Fruit fly (Drosophila melanogaster) whole organism, embryonic: ENCODE data around the gene mRpL15.

ENCODE experiments used
- Blimp-1 ChIP-seq: fragments of 200-800 bp; sonication (Bioruptor generic); optimal IDR thresholded peaks from 3 replicates; lab custom pipeline; 2018; ENCODE audit warnings: missing biosample characterization, missing genetic modification characterization, mild to moderate bottlenecking, moderate library complexity, missing genetic modification reagents
- CG10431 ChIP-seq: fragments of 200-800 bp; sonication (Bioruptor generic); optimal IDR thresholded peaks from 3 replicates; lab custom pipeline; 2018; ENCODE audit warnings: missing biosample characterization, mild to moderate bottlenecking, missing genetic modification characterization
- CG10462 ChIP-seq: fragments of 200-800 bp; sonication (Bioruptor generic); optimal IDR thresholded peaks from 2 replicates; lab custom pipeline; 2016; ENCODE audit warnings: missing biosample characterization, missing genetic modification characterization
- CG10543 ChIP-seq: fragments of 200-800 bp; sonication (Bioruptor generic); optimal IDR thresholded peaks from 3 replicates; lab custom pipeline; 2017; ENCODE audit warnings: missing biosample characterization, mild to moderate bottlenecking, missing genetic modification characterization, moderate library complexity
- CG11560 ChIP-seq: fragments of 200-800 bp; sonication (Bioruptor generic); IDR thresholded peaks from 3 replicates; pipeline ENCODE4 v1.3.6; 2022; ENCODE audit warnings: missing biosample characterization, missing genetic modification characterization
- CG11696 ChIP-seq: fragments of 200-800 bp; sonication (Bioruptor generic); IDR thresholded peaks from 2 replicates; pipeline ENCODE4 v1.3.6; 2022; ENCODE audit warnings: missing biosample characterization, missing genetic modification characterization
- CG12236 ChIP-seq: fragments of 200-800 bp; sonication (Bioruptor generic); optimal IDR thresholded peaks from 2 replicates; lab custom pipeline; 2016; ENCODE audit warnings: missing biosample characterization, missing genetic modification characterization
- CG1233 ChIP-seq: fragments of 200-800 bp; sonication (Bioruptor generic); optimal IDR thresholded peaks from 4 replicates; lab custom pipeline; 2018; ENCODE audit warnings: missing biosample characterization, mild to moderate bottlenecking, missing genetic modification characterization
- CG12391 ChIP-seq: fragments of 200-800 bp; sonication (Bioruptor generic); optimal IDR thresholded peaks from 3 replicates; lab custom pipeline; 2018; ENCODE audit warnings: missing biosample characterization, mild to moderate bottlenecking, missing genetic modification characterization, moderate library complexity
- CG12744 ChIP-seq: fragments of 200-800 bp; sonication (Bioruptor generic); optimal IDR thresholded peaks from 2 replicates; lab custom pipeline; 2016; ENCODE audit warnings: missing biosample characterization, missing genetic modification characterization
- CG13287 ChIP-seq: fragments of 200-800 bp; sonication (Bioruptor generic); IDR thresholded peaks from 2 replicates; pipeline ENCODE4 v1.3.6; 2022; ENCODE audit warnings: missing biosample characterization, missing genetic modification characterization; ENCODE audit not compliant: partially characterized antibody
- CG14710 ChIP-seq: fragments of 200-800 bp; sonication (Bioruptor generic); optimal IDR thresholded peaks from 3 replicates; lab custom pipeline; 2019; ENCODE audit warnings: missing biosample characterization, mild to moderate bottlenecking, missing genetic modification characterization, moderate library complexity
- CG15269 ChIP-seq: fragments of 200-800 bp; sonication (Bioruptor generic); optimal IDR thresholded peaks from 2 replicates; lab custom pipeline; 2018; ENCODE audit warnings: missing biosample characterization, mild to moderate bottlenecking, missing genetic modification characterization, moderate library complexity
- CG17829 ChIP-seq: fragments of 200-800 bp; optimal IDR thresholded peaks from 2 replicates; lab custom pipeline; 2019; ENCODE audit warnings: missing biosample characterization, mild to moderate bottlenecking, missing genetic modification characterization, moderate library complexity
- CG1832 ChIP-seq: fragments of 200-800 bp; sonication (Bioruptor generic); optimal IDR thresholded peaks from 2 replicates; lab custom pipeline; 2017; ENCODE audit warnings: missing biosample characterization, mild to moderate bottlenecking, missing genetic modification characterization, inconsistent platforms
- CG2120 ChIP-seq: fragments of 200-800 bp; sonication (Bioruptor generic); optimal IDR thresholded peaks from 3 replicates; lab custom pipeline; 2016; ENCODE audit warnings: missing biosample characterization, missing genetic modification characterization
- CG2712 ChIP-seq: fragments of 200-800 bp; optimal IDR thresholded peaks from 3 replicates; lab custom pipeline; 2019; ENCODE audit warnings: missing biosample characterization, mild to moderate bottlenecking, missing genetic modification characterization, moderate library complexity
- CG32767 ChIP-seq: fragments of 200-800 bp; sonication (Bioruptor generic); IDR thresholded peaks from 2 replicates; pipeline ENCODE4 v1.3.6; 2022; ENCODE audit warnings: missing biosample characterization, missing genetic modification characterization
- CG6765 ChIP-seq: fragments of 200-800 bp; sonication (Bioruptor generic); optimal IDR thresholded peaks from 3 replicates; lab custom pipeline; 2017; ENCODE audit warnings: missing biosample characterization, mild to moderate bottlenecking, missing genetic modification characterization
- CG8290 ChIP-seq, 3 experiments: fragments of 200-800 bp; sonication (Bioruptor generic); optimal IDR thresholded peaks; 2 replicates each; lab custom pipeline; 2016 to 2019; ENCODE audit warnings: missing biosample characterization in 3 of 3, missing genetic modification characterization in 3 of 3, mild to moderate bottlenecking in 2 of 3, moderate library complexity in 1 of 3
- CG9437 ChIP-seq: fragments of 200-800 bp; sonication (Bioruptor generic); optimal IDR thresholded peaks from 2 replicates; lab custom pipeline; 2018; ENCODE audit warnings: missing biosample characterization, mild to moderate bottlenecking, missing genetic modification characterization
- CG9727 ChIP-seq: fragments of 200-800 bp; sonication (Bioruptor generic); optimal IDR thresholded peaks from 3 replicates; lab custom pipeline; 2017; ENCODE audit warnings: missing biosample characterization, mild to moderate bottlenecking, missing genetic modification characterization
- CG9932 ChIP-seq: fragments of 200-800 bp; sonication (Bioruptor generic); IDR thresholded peaks from 2 replicates; pipeline ENCODE4 v1.3.6; 2022; ENCODE audit warnings: missing biosample characterization, missing genetic modification characterization
- Dbx ChIP-seq: fragments of 200-800 bp; sonication (Bioruptor generic); IDR thresholded peaks from 3 replicates; pipeline ENCODE4 v1.3.6; 2022; ENCODE audit warnings: missing biosample characterization, missing genetic modification characterization
- Dll ChIP-seq: fragments of 200-800 bp; sonication (Bioruptor generic); IDR thresholded peaks from 4 replicates; pipeline ENCODE4 v1.3.6; 2022; ENCODE audit warnings: missing biosample characterization, missing genetic modification characterization; ENCODE audit not compliant: partially characterized antibody
- Doc2 ChIP-seq: fragments of 200-800 bp; sonication (Bioruptor generic); IDR thresholded peaks from 2 replicates; pipeline ENCODE4 v1.3.6; 2022; ENCODE audit warnings: missing biosample characterization, missing genetic modification characterization
- Ets97D ChIP-seq: fragments of 200-800 bp; sonication (Bioruptor generic); optimal IDR thresholded peaks from 3 replicates; lab custom pipeline; 2016; ENCODE audit warnings: missing biosample characterization, missing genetic modification characterization
- HHEX ChIP-seq: fragments of 200-800 bp; sonication (Bioruptor generic); optimal IDR thresholded peaks from 3 replicates; lab custom pipeline; 2017; ENCODE audit warnings: missing biosample characterization, mild to moderate bottlenecking, missing genetic modification characterization, missing genetic modification reagents
- Lpt ChIP-seq: fragments of >200 bp; optimal IDR thresholded peaks from 2 replicates; lab custom pipeline; 2018; ENCODE audit warnings: missing biosample characterization, missing genetic modification characterization
- MBD-R2 ChIP-seq: fragments of 200-800 bp; sonication (Bioruptor generic); IDR thresholded peaks from 2 replicates; pipeline ENCODE4 v1.3.6; 2022; ENCODE audit warnings: missing biosample characterization, missing genetic modification characterization
- NFAT ChIP-seq: fragments of 200-800 bp; sonication (Bioruptor generic); IDR thresholded peaks from 2 replicates; pipeline ENCODE4 v1.3.6; 2022; ENCODE audit warnings: missing biosample characterization, missing genetic modification characterization
- Nf-YC ChIP-seq: fragments of 200-800 bp; optimal IDR thresholded peaks from 3 replicates; lab custom pipeline; 2019; ENCODE audit warnings: missing biosample characterization, mild to moderate bottlenecking, missing genetic modification characterization, moderate library complexity
- NfI ChIP-seq: fragments of 200-800 bp; sonication (Bioruptor generic); optimal IDR thresholded peaks from 3 replicates; lab custom pipeline; 2018; ENCODE audit warnings: missing biosample characterization, mild to moderate bottlenecking, missing genetic modification characterization, moderate library complexity
- Taf1 ChIP-seq: fragments of 200-800 bp; sonication (Bioruptor generic); IDR thresholded peaks from 2 replicates; pipeline ENCODE4 v1.3.6; 2022; ENCODE audit warnings: missing biosample characterization, missing genetic modification characterization
- Tbp ChIP-seq: fragments of >200 bp; optimal IDR thresholded peaks from 2 replicates; lab custom pipeline; 2018; ENCODE audit warnings: missing biosample characterization, missing genetic modification characterization
- emc ChIP-seq: fragments of 200-800 bp; sonication (Bioruptor generic); optimal IDR thresholded peaks from 2 replicates; lab custom pipeline; 2016; ENCODE audit warnings: missing biosample characterization, missing genetic modification characterization
- hkb ChIP-seq, 2 experiments: fragments of 200-800 bp in 1 of 2; fragments of >200 bp in 1 of 2; sonication (Bioruptor generic) in 1 of 2; IDR thresholded peaks in 1 of 2; optimal IDR thresholded peaks in 1 of 2; 2 replicates each; pipeline versions ENCODE4 v1.3.6 to Lab custom; 2017 to 2022; ENCODE audit warnings: missing biosample characterization in 1 of 2, missing genetic modification characterization in 1 of 2
- jigr1 ChIP-seq: fragments of 200-800 bp; sonication (Bioruptor generic); IDR thresholded peaks from 3 replicates; pipeline ENCODE4 v1.3.6; 2022; ENCODE audit warnings: missing biosample characterization, missing genetic modification characterization
- kah ChIP-seq: fragments of 200-800 bp; sonication (Bioruptor generic); optimal IDR thresholded peaks from 2 replicates; lab custom pipeline; 2018; ENCODE audit warnings: missing biosample characterization, mild to moderate bottlenecking, missing genetic modification characterization
- lilli ChIP-seq: fragments of 200-800 bp; sonication (Bioruptor generic); optimal IDR thresholded peaks from 3 replicates; lab custom pipeline; 2016; ENCODE audit warnings: missing biosample characterization, missing genetic modification characterization
- lola ChIP-seq, 3 experiments: fragments of >200 bp in 2 of 3; fragments of 200-800 bp in 1 of 3; sonication (Bioruptor generic) in 1 of 3; optimal IDR thresholded peaks; 2 replicates each; lab custom pipeline; 2017 to 2019; ENCODE audit warnings: missing biosample characterization in 3 of 3, missing genetic modification characterization in 3 of 3, mild to moderate bottlenecking in 1 of 3, moderate library complexity in 1 of 3
- luna ChIP-seq: fragments of 200-800 bp; sonication (Bioruptor generic); optimal IDR thresholded peaks from 2 replicates; lab custom pipeline; 2016; ENCODE audit warnings: missing biosample characterization, missing genetic modification characterization
- pfk ChIP-seq: fragments of 200-800 bp; sonication (Bioruptor generic); optimal IDR thresholded peaks from 2 replicates; lab custom pipeline; 2018; ENCODE audit warnings: missing biosample characterization, mild to moderate bottlenecking, missing genetic modification characterization, moderate library complexity
- psq ChIP-seq: fragments of 200-800 bp; sonication (Bioruptor generic); optimal IDR thresholded peaks from 2 replicates; lab custom pipeline; 2017; ENCODE audit warnings: missing biosample characterization, missing genetic modification characterization
- rib ChIP-seq: fragments of 200-800 bp; sonication (Bioruptor generic); IDR thresholded peaks from 2 replicates; pipeline ENCODE4 v1.3.6; 2022; ENCODE audit warnings: missing biosample characterization, missing genetic modification characterization
- salm ChIP-seq: fragments of 200-800 bp; sonication (Bioruptor generic); optimal IDR thresholded peaks from 2 replicates; lab custom pipeline; 2018; ENCODE audit warnings: missing biosample characterization, mild to moderate bottlenecking, missing genetic modification characterization
- sim ChIP-seq: fragments of 200-800 bp; sonication (Bioruptor generic); IDR thresholded peaks from 2 replicates; pipeline ENCODE4 v1.3.6; 2022; ENCODE audit warnings: missing biosample characterization, missing genetic modification characterization
- tgo ChIP-seq: fragments of 200-800 bp; sonication (Bioruptor generic); IDR thresholded peaks from 3 replicates; pipeline ENCODE4 v1.3.6; 2022; ENCODE audit warnings: missing biosample characterization, missing genetic modification characterization
- wek ChIP-seq: fragments of 200-800 bp; sonication (Bioruptor generic); optimal IDR thresholded peaks from 3 replicates; lab custom pipeline; 2018; ENCODE audit warnings: missing biosample characterization, mild to moderate bottlenecking, missing genetic modification characterization, moderate library complexity

mRpL15 gene

DNA sequence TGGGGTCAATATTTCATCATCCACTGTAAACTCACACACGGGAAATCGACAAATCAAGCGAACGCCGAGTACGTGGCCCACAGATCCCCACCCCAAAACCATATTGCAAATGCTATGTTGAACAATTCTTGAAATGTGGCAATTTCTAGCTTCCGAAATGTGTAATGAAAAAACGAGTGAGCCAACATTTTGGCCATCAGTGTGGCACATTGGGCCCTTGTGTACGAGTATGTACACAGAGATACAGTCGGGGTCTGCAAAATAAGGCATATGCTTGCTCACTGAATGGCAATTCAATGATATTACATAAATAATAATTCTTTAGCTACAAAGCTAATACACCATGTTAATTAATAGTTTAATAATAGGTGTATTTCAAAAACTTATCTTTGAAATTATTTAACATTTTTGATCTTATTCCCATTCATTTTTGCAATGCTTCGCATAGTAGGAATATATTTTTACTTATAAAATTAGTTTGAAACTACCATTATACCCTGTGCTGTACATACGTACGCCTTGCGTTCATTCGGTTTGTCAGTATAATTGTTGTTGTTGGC lies 36.4 kb downstream of the mRpL15 start (continued):
- peak; percentile 25 for TF ChIP-seq Ets97D (GFP tag; lab: Kevin White, UChicago)
- TF ChIP-seq emc: peak; percentile 41
- peak; percentile 58; the same call in 1 of the 3 replicates for TF ChIP-seq jigr1 (GFP tag; lab: Robert Waterston, UW)
- peak; percentile 85 for TF ChIP-seq CG9437
- TF ChIP-seq Lpt (GFP tag; lab: Kevin White, UChicago): no peak
- TF ChIP-seq psq (GFP tag; lab: Kevin White, UChicago): peak; percentile 70
- peak; percentile 67; the same call in 1 of the 2 replicates for TF ChIP-seq Taf1 (GFP tag; lab: Robert Waterston, UW)
- peak; percentile 94 for TF ChIP-seq CG15269 (tag; lab: Kevin White, UChicago)
- TF ChIP-seq CG12391 (tag; lab: Kevin White, UChicago): peak; percentile 89
- peak; percentile 92 for TF ChIP-seq CG10543 (GFP tag; lab: Kevin White, UChicago)
- TF ChIP-seq hkb (optimal IDR thresholded peaks at IDR 0.05; lab: Kevin White, UChicago): no peak
- TF ChIP-seq hkb (GFP tag; IDR thresholded peaks at IDR 0.05; lab: Robert Waterston, UW): peak; percentile 85
- peak; percentile 40 for TF ChIP-seq pfk (GFP tag; lab: Kevin White, UChicago)
- peak; percentile 90 for TF ChIP-seq Dbx
- peak in 1 of 3 experiments; percentile 81 for TF ChIP-seq lola (GFP tag; optimal IDR thresholded peaks at IDR 0.05; lab: Kevin White, UChicago)
- peak; percentile 84 for TF ChIP-seq rib (GFP tag; lab: Robert Waterston, UW)
- peak; percentile 85 for TF ChIP-seq CG1233
- TF ChIP-seq CG12236 (GFP tag; lab: Kevin White, UChicago): peak; percentile 15
- peak; percentile 35 for TF ChIP-seq CG8290 (GFP tag; optimal IDR thresholded peaks at IDR 0.05; lab: Kevin White, UChicago)
- TF ChIP-seq CG8290 (tag; optimal IDR thresholded peaks at IDR 0.05; lab: Kevin White, UChicago): peak in 1 of 2 experiments; percentile 92
- peak; percentile 26 for TF ChIP-seq wek (GFP tag; lab: Kevin White, UChicago)
- peak; percentile 90 for TF ChIP-seq CG9932 (GFP tag; lab: Robert Waterston, UW)
- peak; percentile 83 for TF ChIP-seq NfI
- TF ChIP-seq CG6765: peak; percentile 85
- peak; percentile 95 for TF ChIP-seq CG11696 (GFP tag; lab: Robert Waterston, UW)
- TF ChIP-seq CG9727 (GFP tag; lab: Kevin White, UChicago): peak; percentile 88
- TF ChIP-seq CG1832 (GFP tag; lab: Kevin White, UChicago): no peak
- TF ChIP-seq kah (GFP tag; lab: Kevin White, UChicago): peak; percentile 70
- TF ChIP-seq CG10462 (GFP tag; lab: Kevin White, UChicago): peak; percentile 80
- peak; percentile 54 for TF ChIP-seq CG10431 (GFP tag; lab: Kevin White, UChicago)
- TF ChIP-seq Dll: no peak
- TF ChIP-seq CG13287 (GFP tag; lab: Robert Waterston, UW): no peak
- TF ChIP-seq Doc2 (GFP tag; lab: Robert Waterston, UW): no peak
- TF ChIP-seq CG14710 (tag; lab: Kevin White, UChicago): peak; percentile 72
- TF ChIP-seq MBD-R2 (GFP tag; lab: Robert Waterston, UW): peak; percentile 60; the same call in 1 of the 2 replicates
- no peak for TF ChIP-seq Tbp
- TF ChIP-seq tgo (GFP tag; lab: Robert Waterston, UW): peak; percentile 85
- peak; percentile 78 for TF ChIP-seq CG12744
- peak; percentile 81 for TF ChIP-seq Blimp-1
- TF ChIP-seq lilli: peak; percentile 90
- TF ChIP-seq CG17829 (tag; lab: Kevin White, UChicago): peak; percentile 87
- peak; percentile 82 for TF ChIP-seq Nf-YC (tag; lab: Kevin White, UChicago)
- TF ChIP-seq CG2712 (tag; lab: Kevin White, UChicago): peak; percentile 90
- TF ChIP-seq CG32767 (GFP tag; lab: Robert Waterston, UW): peak; percentile 77
- peak; percentile 79 for TF ChIP-seq NFAT (GFP tag; lab: Robert Waterston, UW)
- peak; percentile 74 for TF ChIP-seq CG11560
- TF ChIP-seq salm (tag; lab: Kevin White, UChicago): peak; percentile 73
- peak; percentile 89 for TF ChIP-seq HHEX (GFP tag; lab: Kevin White, UChicago)
- TF ChIP-seq luna (GFP tag; lab: Kevin White, UChicago): peak; percentile 52
- TF ChIP-seq CG2120 (GFP tag; lab: Kevin White, UChicago): peak; percentile 93
- TF ChIP-seq sim (GFP tag; lab: Robert Waterston, UW): peak; percentile 24; the same call in 1 of the 2 replicates
